Worm (Caenorhabditis elegans): Measurements from ENCODE around the gene gst-5.

- TF ChIP-seq egl-27 (tag; optimal IDR thresholded peaks at IDR 0.05) (no peak), nhr-25 (tag; optimal IDR thresholded peaks at IDR 0.05) (no peak), aly-2 (tag; optimal IDR thresholded peaks at IDR 0.05) (no peak), elt-2 (tag; optimal IDR thresholded peaks at IDR 0.05) (no peak), eor-1 (tag; optimal IDR thresholded peaks at IDR 0.05) (no peak)
Observed at ce11 chrII:10989180-10989579, 39.0 kb downstream of the gst-5 start.

Measured in whole organism, L3 larva.